Fruit fly (Drosophila melanogaster) whole organism, pupa: ENCODE data around the gene CG1703.

Source experiments
- CG10348 ChIP-seq: fragments of 200-800 bp; sonication (Bioruptor generic); IDR thresholded peaks from 2 replicates; pipeline ENCODE4 v1.3.6; 2022; ENCODE audit warnings: missing biosample characterization, missing genetic modification characterization
- CG12605 ChIP-seq: fragments of 200-800 bp; sonication (Bioruptor generic); IDR thresholded peaks from 2 replicates; pipeline ENCODE4 v1.3.6; 2022; ENCODE audit warnings: missing biosample characterization, missing genetic modification characterization
- CG13204 ChIP-seq: fragments of 200-800 bp; sonication (Bioruptor generic); optimal IDR thresholded peaks from 2 replicates; lab custom pipeline; 2018; ENCODE audit warnings: missing biosample characterization, mild to moderate bottlenecking, missing genetic modification characterization, moderate library complexity
- CG14655 ChIP-seq: fragments of 200-800 bp; sonication (Bioruptor generic); optimal IDR thresholded peaks from 3 replicates; lab custom pipeline; 2017; ENCODE audit warnings: mild to moderate bottlenecking, missing biosample characterization, missing genetic modification reagents, missing genetic modification characterization
- CG15710 ChIP-seq: fragments of 200-800 bp; sonication (Bioruptor generic); optimal IDR thresholded peaks from 2 replicates; lab custom pipeline; 2018; ENCODE audit warnings: missing biosample characterization, mild to moderate bottlenecking, missing genetic modification characterization, moderate library complexity
- CG17806 ChIP-seq: fragments of 200-800 bp; sonication (Bioruptor generic); optimal IDR thresholded peaks from 2 replicates; lab custom pipeline; 2018; ENCODE audit warnings: missing biosample characterization, mild to moderate bottlenecking, missing genetic modification characterization, moderate library complexity
- CG32121 ChIP-seq: fragments of 200-800 bp; sonication (Bioruptor generic); IDR thresholded peaks from 2 replicates; pipeline ENCODE4 v1.3.6; 2022; ENCODE audit warnings: missing biosample characterization, missing genetic modification characterization
- CG34367 ChIP-seq: fragments of 200-800 bp; sonication (Bioruptor generic); optimal IDR thresholded peaks from 2 replicates; lab custom pipeline; 2018; ENCODE audit warnings: missing biosample characterization, mild to moderate bottlenecking, missing genetic modification characterization
- CG4496 ChIP-seq: fragments of 200-800 bp; sonication (Bioruptor generic); IDR thresholded peaks from 3 replicates; pipeline ENCODE4 v1.3.6; 2022; ENCODE audit warnings: missing biosample characterization, missing genetic modification characterization
- CG8159 ChIP-seq: fragments of 200-800 bp; sonication (Bioruptor generic); optimal IDR thresholded peaks from 3 replicates; lab custom pipeline; 2018; ENCODE audit warnings: missing biosample characterization, mild to moderate bottlenecking, missing genetic modification characterization, moderate library complexity
- CG8301 ChIP-seq: fragments of 200-800 bp; sonication (Bioruptor generic); optimal IDR thresholded peaks from 2 replicates; lab custom pipeline; 2018; ENCODE audit warnings: missing biosample characterization, mild to moderate bottlenecking, missing genetic modification characterization
- CG9948 ChIP-seq: fragments of 200-800 bp; sonication (Bioruptor generic); optimal IDR thresholded peaks from 2 replicates; lab custom pipeline; 2018; ENCODE audit warnings: missing biosample characterization, mild to moderate bottlenecking, missing genetic modification characterization, moderate library complexity
- D1 ChIP-seq: fragments of 200-800 bp; sonication (Bioruptor generic); optimal IDR thresholded peaks from 2 replicates; lab custom pipeline; 2018; ENCODE audit warnings: missing biosample characterization, mild to moderate bottlenecking, missing genetic modification characterization, moderate library complexity
- EcR ChIP-seq: fragments of 200-800 bp; sonication (Bioruptor generic); optimal IDR thresholded peaks from 3 replicates; lab custom pipeline; 2019; ENCODE audit warnings: missing biosample characterization, missing genetic modification characterization, mild to moderate bottlenecking, moderate library complexity, missing genetic modification reagents
- Ets98B ChIP-seq: fragments of 200-800 bp; sonication (Bioruptor generic); IDR thresholded peaks from 2 replicates; pipeline ENCODE4 v1.3.6; 2022; ENCODE audit warnings: missing biosample characterization, missing genetic modification characterization
- Pif1A ChIP-seq: fragments of 200-800 bp; sonication (Bioruptor generic); optimal IDR thresholded peaks from 3 replicates; lab custom pipeline; 2016; ENCODE audit warnings: missing biosample characterization, missing genetic modification characterization
- Pif1B ChIP-seq: fragments of 200-800 bp; sonication (Bioruptor generic); optimal IDR thresholded peaks from 3 replicates; lab custom pipeline; 2016; ENCODE audit warnings: missing biosample characterization, missing genetic modification characterization
- Snoo ChIP-seq: fragments of 200-800 bp; sonication (Bioruptor generic); optimal IDR thresholded peaks from 3 replicates; lab custom pipeline; 2017; ENCODE audit warnings: missing biosample characterization, mild to moderate bottlenecking, missing genetic modification characterization, inconsistent platforms
- fd96Ca ChIP-seq: fragments of 200-800 bp; sonication (Bioruptor generic); IDR thresholded peaks from 3 replicates; pipeline ENCODE4 v1.3.6; 2022; ENCODE audit warnings: missing biosample characterization, missing genetic modification characterization
- gl ChIP-seq: fragments of 200-800 bp; sonication (Bioruptor generic); optimal IDR thresholded peaks from 2 replicates; lab custom pipeline; 2018; ENCODE audit warnings: missing biosample characterization, mild to moderate bottlenecking, missing genetic modification characterization
- rn ChIP-seq: fragments of 200-800 bp; sonication (Bioruptor generic); IDR thresholded peaks from 2 replicates; pipeline ENCODE4 v1.3.6; 2022; ENCODE audit warnings: missing biosample characterization, missing genetic modification characterization

Gene CG1703

dm6 chrX:11660476-11660875 lies 48.7 kb downstream of the CG1703 start:
- peak; percentile 22 for TF ChIP-seq CG34367 (tag; lab: Kevin White, UChicago)
- TF ChIP-seq fd96Ca = no peak
- TF ChIP-seq CG4496 = peak; percentile 43; the same call in 1 of the 3 replicates
- TF ChIP-seq CG9948 (tag; lab: Kevin White, UChicago) = no peak
- TF ChIP-seq Ets98B (GFP tag; lab: Robert Waterston, UW) = no peak
- no peak for TF ChIP-seq D1 (tag; lab: Kevin White, UChicago)
- no peak for TF ChIP-seq CG32121 (GFP tag; lab: Robert Waterston, UW)
- no peak for TF ChIP-seq CG15710 (tag; lab: Kevin White, UChicago)
- TF ChIP-seq CG12605 (GFP tag; lab: Robert Waterston, UW) = no peak
- peak; percentile 19 for TF ChIP-seq gl
- TF ChIP-seq Pif1A (GFP tag; lab: Kevin White, UChicago) = peak; percentile 24
- no peak for TF ChIP-seq CG13204 (GFP tag; lab: Kevin White, UChicago)
- TF ChIP-seq CG8301 (tag; lab: Kevin White, UChicago) = no peak
- peak; percentile 22 for TF ChIP-seq Snoo (tag; lab: Kevin White, UChicago)
- TF ChIP-seq Pif1B (GFP tag; lab: Kevin White, UChicago) = peak; percentile 23
- TF ChIP-seq CG17806 (tag; lab: Kevin White, UChicago) = peak; percentile 13
- no peak for TF ChIP-seq CG10348
- peak; percentile 21 for TF ChIP-seq CG8159 (tag; lab: Kevin White, UChicago)
- TF ChIP-seq rn (GFP tag; lab: Robert Waterston, UW) = no peak
- no peak for TF ChIP-seq CG14655
- no peak for TF ChIP-seq EcR (GFP tag; lab: Kevin White, UChicago)

dm6 chrX:11664058-11664457 lies 52.3 kb downstream of the CG1703 start:
- TF ChIP-seq CG13204 (GFP tag; lab: Kevin White, UChicago) (no peak), CG12605 (GFP tag; lab: Robert Waterston, UW) (peak; percentile 55; the same call in 1 of the 2 replicates), CG34367 (tag; lab: Kevin White, UChicago) (peak; percentile 50), CG8159 (tag; lab: Kevin White, UChicago) (peak; percentile 53), D1 (tag; lab: Kevin White, UChicago) (no peak), CG32121 (GFP tag; lab: Robert Waterston, UW) (no peak), CG4496 (peak; percentile 75), Ets98B (GFP tag; lab: Robert Waterston, UW) (peak; percentile 41; the same call in 1 of the 2 replicates), Pif1A (GFP tag; lab: Kevin White, UChicago) (peak; percentile 21), rn (GFP tag; lab: Robert Waterston, UW) (no peak), CG8301 (tag; lab: Kevin White, UChicago) (peak; percentile 16), CG14655 (peak; percentile 40), CG17806 (tag; lab: Kevin White, UChicago) (peak; percentile 36), gl (no peak), CG15710 (tag; lab: Kevin White, UChicago) (peak; percentile 48), Snoo (tag; lab: Kevin White, UChicago) (no peak), CG10348 (no peak), Pif1B (GFP tag; lab: Kevin White, UChicago) (peak; percentile 37), EcR (GFP tag; lab: Kevin White, UChicago) (no peak), fd96Ca (peak; percentile 67; the same call in 2 of the 3 replicates), CG9948 (tag; lab: Kevin White, UChicago) (peak; percentile 10)
